Fruit fly (Drosophila melanogaster): ENCODE data around the gene CG13085.

dm6 chr2L:19473397-19474009 is 49.7 kb downstream of the CG13085 start:
- TF ChIP-seq Sox102F (GFP tag; optimal IDR thresholded peaks at IDR 0.05) (no peak), Blimp-1 (GFP tag; optimal IDR thresholded peaks at IDR 0.05) (no peak), Hr39 (GFP tag; optimal IDR thresholded peaks at IDR 0.05) (no peak)
